Worm (Caenorhabditis elegans): ENCODE results near the gene T23E7.6.

The T23E7.6 gene

ce11 chrX:17633166-17633565 lies 51.4 kb downstream of the T23E7.6 start:
- no peak for TF ChIP-seq Y48G9A.11 (GFP tag; IDR thresholded peaks at IDR 0.05)
- no peak for TF ChIP-seq zfp-3 (GFP tag; conservative IDR thresholded peaks at IDR 0.05)
- TF ChIP-seq Y105C5A.15 (GFP tag; IDR thresholded peaks at IDR 0.05), result no peak
- TF ChIP-seq dmd-6 (GFP tag; IDR thresholded peaks at IDR 0.05), result peak; percentile 89
- peak; percentile 75 for TF ChIP-seq ceh-20 (GFP tag; IDR thresholded peaks at IDR 0.05)
- no peak for TF ChIP-seq snpc-4 (tag; optimal IDR thresholded peaks at IDR 0.05)
- peak; percentile 98 for TF ChIP-seq aha-1 (tag)
- TF ChIP-seq lim-7 (GFP tag; IDR thresholded peaks at IDR 0.05), result no peak
- TF ChIP-seq F49E8.2 (tag; optimal IDR thresholded peaks at IDR 0.05; ENCODE audit: borderline replicate concordance), result no peak
- peak; percentile 86; the same call in 1 of the 2 replicates for TF ChIP-seq saeg-2 (GFP tag; IDR thresholded peaks at IDR 0.05)
- TF ChIP-seq mep-1 (tag; optimal IDR thresholded peaks at IDR 0.05), result peak; percentile 21
- TF ChIP-seq zfp-2 (tag; optimal IDR thresholded peaks at IDR 0.05), result no peak
- TF ChIP-seq hlh-11 (tag; optimal IDR thresholded peaks at IDR 0.05), result peak; percentile 91
- TF ChIP-seq skn-1 (tag; optimal IDR thresholded peaks at IDR 0.05), result no peak
- peak; percentile 85 to 88 for TF ChIP-seq mdl-1 (tag; optimal IDR thresholded peaks at IDR 0.05)
- TF ChIP-seq T26A8.4 (GFP tag; IDR thresholded peaks at IDR 0.05), result 0 out of 2 replicates have a peak, but pooled peaks have one; percentile 39
- peak; percentile 38 for TF ChIP-seq nhr-11 (tag; optimal IDR thresholded peaks at IDR 0.05)
- TF ChIP-seq daf-12 (tag; optimal IDR thresholded peaks at IDR 0.05), result no peak
- no peak for TF ChIP-seq nhr-25 (tag; optimal IDR thresholded peaks at IDR 0.05; ENCODE audit: borderline replicate concordance, insufficient read depth)
- TF ChIP-seq nhr-77 (tag; optimal IDR thresholded peaks at IDR 0.05), result no peak
- peak; percentile 35; the same call in 1 of the 2 replicates for TF ChIP-seq hmg-1.1 (GFP tag; IDR thresholded peaks at IDR 0.05)
- no peak for TF ChIP-seq vab-7 (GFP tag; IDR thresholded peaks at IDR 0.05)
- peak; percentile 29 for TF ChIP-seq dve-1 (tag; optimal IDR thresholded peaks at IDR 0.05; ENCODE audit: insufficient read depth)
- no peak for TF ChIP-seq F44E2.7 (GFP tag; IDR thresholded peaks at IDR 0.05)
- no peak for TF ChIP-seq aly-2 (tag; optimal IDR thresholded peaks at IDR 0.05)
- TF ChIP-seq jun-1 (tag; optimal IDR thresholded peaks at IDR 0.05), result no peak
- peak; percentile 87 for TF ChIP-seq gei-8 (GFP tag; optimal IDR thresholded peaks at IDR 0.05)
- TF ChIP-seq daf-16 (GFP tag; optimal IDR thresholded peaks at IDR 0.05), result peak in 1 of 2 experiments; percentile 50
- peak; percentile 43 for TF ChIP-seq daf-16 (tag; optimal IDR thresholded peaks at IDR 0.05)
- TF ChIP-seq nhr-102 (tag; optimal IDR thresholded peaks at IDR 0.05), result peak; percentile 53
- TF ChIP-seq ceh-44 (GFP tag; IDR thresholded peaks at IDR 0.05), result no peak
- TF ChIP-seq ctbp-1 (GFP tag; IDR thresholded peaks at IDR 0.05), result 0 out of 2 replicates have a peak, but pooled peaks have one; percentile 17
- TF ChIP-seq mdt-29 (GFP tag; IDR thresholded peaks at IDR 0.05), result no peak
- TF ChIP-seq rbr-2 (tag; optimal IDR thresholded peaks at IDR 0.05), result peak; percentile 21
- no peak for TF ChIP-seq lin-13 (GFP tag; optimal IDR thresholded peaks at IDR 0.05)
- peak; percentile 98 for TF ChIP-seq mxl-3 (GFP tag; optimal IDR thresholded peaks at IDR 0.05)
- TF ChIP-seq cey-2 (tag; optimal IDR thresholded peaks at IDR 0.05; ENCODE audit: borderline replicate concordance, insufficient read depth), result no peak
- peak; percentile 19 for TF ChIP-seq spr-1 (tag; optimal IDR thresholded peaks at IDR 0.05)
- peak; percentile 95 for TF ChIP-seq nhr-48 (tag; optimal IDR thresholded peaks at IDR 0.05)
- TF ChIP-seq pqm-1 (tag; optimal IDR thresholded peaks at IDR 0.05), result no peak
- TF ChIP-seq Y75B8A.6 (GFP tag; IDR thresholded peaks at IDR 0.05), result no peak
- TF ChIP-seq set-16 (GFP tag; IDR thresholded peaks at IDR 0.05), result peak; percentile 43; the same call in 1 of the 2 replicates
- no peak for TF ChIP-seq ama-1 (optimal IDR thresholded peaks at IDR 0.05)
- TF ChIP-seq snpc-1.2 (GFP tag; IDR thresholded peaks at IDR 0.05), result no peak
- TF ChIP-seq D1046.2 (GFP tag; IDR thresholded peaks at IDR 0.05), result no peak
- TF ChIP-seq dmd-9 (GFP tag; IDR thresholded peaks at IDR 0.05), result no peak
- TF ChIP-seq tra-1 (GFP tag; IDR thresholded peaks at IDR 0.05), result peak; percentile 60; the same call in 1 of the 2 replicates
- TF ChIP-seq daf-8 (GFP tag; IDR thresholded peaks at IDR 0.05), result no peak
- TF ChIP-seq attf-4 (tag; optimal IDR thresholded peaks at IDR 0.05), result no peak
- TF ChIP-seq lsy-2 (tag; optimal IDR thresholded peaks at IDR 0.05), result peak in 1 of 2 experiments; percentile 23
- TF ChIP-seq hlh-30 (tag; optimal IDR thresholded peaks at IDR 0.05; ENCODE audit: insufficient read depth), result peak; percentile 96
